Worm (Caenorhabditis elegans): ENCODE measurements around the gene sdn-1.

- TF ChIP-seq eyg-1 (tag; optimal IDR thresholded peaks at IDR 0.05) (no peak), ceh-45 (GFP tag; IDR thresholded peaks at IDR 0.05) (no peak), ceh-24 (tag; optimal IDR thresholded peaks at IDR 0.05) (no peak), pqm-1 (tag; optimal IDR thresholded peaks at IDR 0.05) (no peak), fkh-10 (GFP tag; optimal IDR thresholded peaks at IDR 0.05) (no peak), ceh-48 (tag; optimal IDR thresholded peaks at IDR 0.05) (no peak), hlh-8 (tag; optimal IDR thresholded peaks at IDR 0.05) (no peak), pag-3 (tag; optimal IDR thresholded peaks at IDR 0.05; ENCODE audit: borderline replicate concordance) (no peak), nfya-1 (tag; optimal IDR thresholded peaks at IDR 0.05) (no peak), unc-86 (tag; optimal IDR thresholded peaks at IDR 0.05) (no peak), rnt-1 (tag; optimal IDR thresholded peaks at IDR 0.05) (no peak)
Measured at ce11 chrX:10616041-10616440, 22.9 kb upstream of the sdn-1 start.

All from whole organism, late embryonic.